Worm (Caenorhabditis elegans): ENCODE results near the gene ZC443.1.

DNA sequence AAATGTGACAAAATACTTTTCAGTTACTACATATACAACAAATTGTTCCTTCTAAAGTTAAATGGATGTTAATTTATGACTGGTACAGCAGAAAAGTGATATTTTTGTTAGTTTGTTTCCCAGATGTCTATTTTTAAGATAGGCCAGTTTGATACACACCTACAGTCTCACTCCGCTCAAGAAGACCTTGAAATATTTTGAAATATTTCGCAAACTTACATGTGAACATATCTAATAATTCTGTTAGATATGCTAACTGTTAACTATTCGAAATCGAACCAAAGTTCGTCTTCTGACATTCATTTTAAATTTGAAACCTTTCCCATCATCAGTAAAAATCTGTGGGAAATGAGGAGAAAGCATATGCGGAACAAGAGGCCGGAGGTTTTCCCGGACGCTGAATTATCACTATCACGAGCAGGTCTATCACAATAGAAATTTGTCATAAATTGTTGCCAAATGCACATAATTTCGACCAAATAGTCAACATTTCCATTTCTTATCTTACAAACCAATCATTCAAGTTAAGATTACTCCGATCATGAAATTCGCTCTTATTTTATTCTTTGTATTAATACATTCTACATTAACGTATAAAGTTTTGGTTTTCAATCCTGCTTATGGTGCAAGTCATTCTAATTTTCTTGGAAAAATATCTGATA, 10.0 kb upstream of the ZC443.1 start, which contains the start of the genes ZC443.4 and ugt-18:
- TF ChIP-seq zag-1 (tag; optimal IDR thresholded peaks at IDR 0.05) (no peak), nhr-11 (tag; optimal IDR thresholded peaks at IDR 0.05) (no peak), nhr-90 (tag; optimal IDR thresholded peaks at IDR 0.05; ENCODE audit: poor library complexity) (no peak), elt-2 (tag; optimal IDR thresholded peaks at IDR 0.05) (peak; percentile 19), lin-15B (tag; optimal IDR thresholded peaks at IDR 0.05) (no peak), unc-86 (tag; optimal IDR thresholded peaks at IDR 0.05) (no peak), snpc-4 (tag; optimal IDR thresholded peaks at IDR 0.05) (no peak)
